Worm (Caenorhabditis elegans): ENCODE data around the gene cnt-2.

Gene cnt-2

ce11 chrIII:10707461-10707860 lies 52.6 kb downstream of the cnt-2 start, which contains the start of gene mrpl-12:
Gene mrpl-12 (plus strand): TSS chrIII:10707761.
- TF ChIP-seq npax-4 (tag; optimal IDR thresholded peaks at IDR 0.05) (no peak), nhr-232 (tag; optimal IDR thresholded peaks at IDR 0.05) (no peak), nhr-11 (tag; optimal IDR thresholded peaks at IDR 0.05) (no peak)

ce11 chrIII:10708484-10708883 lies 53.7 kb downstream of the cnt-2 start:
- TF ChIP-seq C38D4.7 (GFP tag; optimal IDR thresholded peaks at IDR 0.05), result no peak
- no peak for TF ChIP-seq ttx-3 (tag; optimal IDR thresholded peaks at IDR 0.05)
- no peak for TF ChIP-seq ama-1 (optimal IDR thresholded peaks at IDR 0.05)
- no peak for TF ChIP-seq ceh-30 (tag; optimal IDR thresholded peaks at IDR 0.05)

ce11 chrIII:10709676-10710075 lies 54.9 kb downstream of the cnt-2 start:
- no peak for TF ChIP-seq hlh-13 (GFP tag; optimal IDR thresholded peaks at IDR 0.05)

- TF ChIP-seq sox-2 (GFP tag; IDR thresholded peaks at IDR 0.05) (no peak), sdc-2 (tag; optimal IDR thresholded peaks at IDR 0.05) (no peak), pat-9 (tag; optimal IDR thresholded peaks at IDR 0.05) (no peak), ceh-31 (tag; optimal IDR thresholded peaks at IDR 0.05) (no peak), nfya-1 (tag; optimal IDR thresholded peaks at IDR 0.05) (no peak), lin-11 (tag; optimal IDR thresholded peaks at IDR 0.05) (no peak), elt-4 (tag; optimal IDR thresholded peaks at IDR 0.05) (no peak)
These were observed 56.4 kb downstream of the cnt-2 start, which contains the start of gene W09D10.5 for ce11 chrIII:10711192-10711673. Gene W09D10.5 (minus strand): TSS chrIII:10711536.

- TF ChIP-seq pha-2 (tag; optimal IDR thresholded peaks at IDR 0.05) (no peak), ztf-16 (tag; optimal IDR thresholded peaks at IDR 0.05) (no peak)
These were observed 59.7 kb downstream of the cnt-2 start for ce11 chrIII:10714541-10714940.

- TF ChIP-seq hlh-13 (GFP tag; optimal IDR thresholded peaks at IDR 0.05) (no peak), lim-6 (tag; optimal IDR thresholded peaks at IDR 0.05) (no peak), ceh-19 (GFP tag; optimal IDR thresholded peaks at IDR 0.05) (no peak), ceh-18 (tag; optimal IDR thresholded peaks at IDR 0.05) (no peak), ceh-30 (tag; optimal IDR thresholded peaks at IDR 0.05) (no peak)
These were observed 61.3 kb downstream of the cnt-2 start, which contains the start of gene W09D10.4 for ce11 chrIII:10716091-10716490. Gene W09D10.4 (minus strand): TSS chrIII:10716191.

ce11 chrIII:10717479-10717878 lies 62.7 kb downstream of the cnt-2 start:
- TF ChIP-seq hlh-13 (GFP tag; optimal IDR thresholded peaks at IDR 0.05) (no peak), pha-4 (tag; optimal IDR thresholded peaks at IDR 0.05) (no peak), ceh-2 (tag; optimal IDR thresholded peaks at IDR 0.05) (no peak), unc-42 (tag; optimal IDR thresholded peaks at IDR 0.05) (no peak), pat-9 (tag; optimal IDR thresholded peaks at IDR 0.05) (no peak), ceh-9 (tag; optimal IDR thresholded peaks at IDR 0.05) (no peak), nhr-11 (tag; optimal IDR thresholded peaks at IDR 0.05) (no peak), unc-86 (tag; optimal IDR thresholded peaks at IDR 0.05) (no peak), ceh-45 (GFP tag; IDR thresholded peaks at IDR 0.05) (no peak), K09A11.1 (tag; optimal IDR thresholded peaks at IDR 0.05; ENCODE audit: insufficient read depth) (no peak), che-1 (tag; optimal IDR thresholded peaks at IDR 0.05) (no peak), syd-9 (tag; optimal IDR thresholded peaks at IDR 0.05) (no peak), ceh-31 (tag; optimal IDR thresholded peaks at IDR 0.05) (no peak), ceh-14 (tag; optimal IDR thresholded peaks at IDR 0.05) (no peak), Y22D7AL.16 (tag; optimal IDR thresholded peaks at IDR 0.05) (no peak), ceh-34 (tag; optimal IDR thresholded peaks at IDR 0.05) (no peak), hlh-6 (tag; optimal IDR thresholded peaks at IDR 0.05) (no peak), C38D4.7 (GFP tag; optimal IDR thresholded peaks at IDR 0.05) (no peak), ceh-30 (tag; optimal IDR thresholded peaks at IDR 0.05) (no peak), npax-4 (tag; optimal IDR thresholded peaks at IDR 0.05) (no peak)
